Worm (Caenorhabditis elegans) whole organism, young adult: ENCODE results near the gene srt-39.
A peak's percentile ranks its signal among the peaks of the same experiment; 100 is the strongest.

Experiments
- B0336.3 ChIP-seq: fragments of 200-800 bp; sonication (Bioruptor generic); IDR thresholded peaks from 2 replicates; pipeline ENCODE4 v1.3.6; 2022; ENCODE audit warnings: missing genetic modification characterization, missing compliant biosample characterization
- F23B12.7 ChIP-seq: sonication (generic microtip); optimal IDR thresholded peaks from 2 replicates; lab custom pipeline; 2017; ENCODE audit warnings: missing genetic modification characterization, mild to moderate bottlenecking, missing compliant biosample characterization, antibody characterized with exemption, moderate library complexity; ENCODE audit not compliant: insufficient read depth
- F49E8.2 ChIP-seq: sonication (generic microtip); optimal IDR thresholded peaks from 3 replicates; lab custom pipeline; 2017; ENCODE audit warnings: missing genetic modification characterization, mild to moderate bottlenecking, missing compliant biosample characterization, antibody characterized with exemption, moderate library complexity; ENCODE audit not compliant: insufficient read depth
- F52B5.7 ChIP-seq: sonication (generic microtip); optimal IDR thresholded peaks from 2 replicates; lab custom pipeline; 2016; ENCODE audit warnings: mild to moderate bottlenecking, missing genetic modification characterization, missing compliant biosample characterization
- F55B11.4 ChIP-seq: sonication (generic microtip); optimal IDR thresholded peaks from 2 replicates; lab custom pipeline; 2016; ENCODE audit warnings: missing compliant biosample characterization, missing genetic modification characterization, borderline replicate concordance; ENCODE audit not compliant: insufficient read depth
- Y53F4B.3 ChIP-seq: fragments of 200-800 bp; sonication (Bioruptor generic); IDR thresholded peaks from 2 replicates; pipeline ENCODE4 v1.3.6; 2022; ENCODE audit warnings: missing genetic modification reagents, missing genetic modification characterization, missing compliant biosample characterization
- Y67H2A.10 ChIP-seq: fragments of 200-800 bp; sonication (Bioruptor generic); conservative IDR thresholded peaks from 2 replicates; pipeline ENCODE4 v1.3.6; 2022; ENCODE audit warnings: missing genetic modification reagents, missing genetic modification characterization, missing compliant biosample characterization
- ama-1 ChIP-seq, 3 experiments: fragments of 150-350 bp in 1 of 3; sonication (generic microtip) in 2 of 3; optimal IDR thresholded peaks; 2 replicates each; lab custom pipeline; 2014 to 2018; ENCODE audit warnings: missing biosample characterization in 2 of 3, missing genetic modification characterization in 2 of 3, missing genetic modification reagents in 2 of 3
- athp-1 ChIP-seq: sonication (generic microtip); optimal IDR thresholded peaks from 2 replicates; lab custom pipeline; 2017; ENCODE audit warnings: mild to moderate bottlenecking, missing genetic modification characterization, missing compliant biosample characterization
- cebp-2 ChIP-seq: fragments of 200-800 bp; sonication (Bioruptor generic); IDR thresholded peaks from 2 replicates; pipeline ENCODE4 v1.3.6; 2022; ENCODE audit warnings: missing genetic modification characterization, missing compliant biosample characterization
- ceh-27 ChIP-seq: fragments of 200-800 bp; sonication (Bioruptor generic); optimal IDR thresholded peaks from 2 replicates; lab custom pipeline; 2018; ENCODE audit warnings: mild to moderate bottlenecking, missing genetic modification characterization, moderate library complexity, missing compliant biosample characterization
- ceh-40 ChIP-seq: fragments of 200-800 bp; sonication (Bioruptor generic); IDR thresholded peaks from 2 replicates; pipeline ENCODE4 v1.3.6; 2022; ENCODE audit warnings: missing genetic modification characterization, missing compliant biosample characterization
- ceh-58 ChIP-seq: fragments of 200-800 bp; sonication (Bioruptor generic); IDR thresholded peaks from 2 replicates; pipeline ENCODE4 v1.3.6; 2022; ENCODE audit warnings: missing genetic modification characterization, missing compliant biosample characterization
- dpl-1 ChIP-seq: fragments of 150-350 bp; optimal IDR thresholded peaks from 2 replicates; lab custom pipeline; 2014; ENCODE audit warnings: missing biosample characterization, missing genetic modification reagents, missing genetic modification characterization
- egl-44 ChIP-seq: fragments of 200-800 bp; sonication (Bioruptor generic); IDR thresholded peaks from 2 replicates; pipeline ENCODE4 v1.3.6; 2022; ENCODE audit warnings: missing genetic modification reagents, missing genetic modification characterization, missing compliant biosample characterization
- egrh-3 ChIP-seq: fragments of 200-800 bp; sonication (Bioruptor generic); IDR thresholded peaks from 2 replicates; pipeline ENCODE4 v1.3.6; 2022; ENCODE audit warnings: missing genetic modification reagents, missing genetic modification characterization, missing compliant biosample characterization
- gei-17 ChIP-seq: fragments of 200-800 bp; sonication (Bioruptor generic); optimal IDR thresholded peaks from 2 replicates; lab custom pipeline; 2018; ENCODE audit warnings: mild to moderate bottlenecking, missing genetic modification characterization, missing compliant biosample characterization
- him-1 ChIP-seq: sonication (generic microtip); optimal IDR thresholded peaks from 2 replicates; lab custom pipeline; 2016; ENCODE audit warnings: missing genotype, missing genetic modification reagents, missing genetic modification characterization, missing compliant biosample characterization
- hmg-1.2 ChIP-seq: fragments of 200-800 bp; sonication (Bioruptor generic); IDR thresholded peaks from 2 replicates; pipeline ENCODE4 v1.3.6; 2022; ENCODE audit warnings: missing genetic modification reagents, missing genetic modification characterization, missing compliant biosample characterization
- hrde-1 ChIP-seq: sonication (generic microtip); optimal IDR thresholded peaks from 2 replicates; lab custom pipeline; 2016; ENCODE audit warnings: missing genetic modification characterization, mild to moderate bottlenecking, missing compliant biosample characterization, moderate library complexity, missing genotype, missing genetic modification reagents, borderline replicate concordance
- lir-1 ChIP-seq: fragments of 200-800 bp; sonication (Bioruptor generic); conservative IDR thresholded peaks from 2 replicates; pipeline ENCODE4 v1.3.6; 2022; ENCODE audit warnings: missing genetic modification reagents, missing genetic modification characterization, missing compliant biosample characterization
- lsy-27 ChIP-seq: sonication (generic microtip); optimal IDR thresholded peaks from 2 replicates; lab custom pipeline; 2017; ENCODE audit warnings: missing genetic modification characterization, mild to moderate bottlenecking, missing compliant biosample characterization, antibody characterized with exemption, missing genotype, borderline replicate concordance; ENCODE audit not compliant: insufficient read depth
- madf-3 ChIP-seq: fragments of 200-800 bp; sonication (Bioruptor generic); IDR thresholded peaks from 2 replicates; pipeline ENCODE4 v1.3.6; 2022; ENCODE audit warnings: missing genetic modification reagents, missing genetic modification characterization, missing compliant biosample characterization
- madf-8 ChIP-seq: fragments of 200-800 bp; sonication (Bioruptor generic); conservative IDR thresholded peaks from 2 replicates; pipeline ENCODE4 v1.3.6; 2022; ENCODE audit warnings: missing genetic modification reagents, missing genetic modification characterization, missing compliant biosample characterization
- nhr-80 ChIP-seq: sonication (generic microtip); optimal IDR thresholded peaks from 2 replicates; lab custom pipeline; 2016; ENCODE audit warnings: missing genetic modification characterization, missing compliant biosample characterization
- nhr-90 ChIP-seq: sonication (generic microtip); optimal IDR thresholded peaks from 2 replicates; lab custom pipeline; 2016; ENCODE audit warnings: missing genotype, mild to moderate bottlenecking, missing genetic modification characterization, missing compliant biosample characterization
- rpc-1 ChIP-seq, 2 experiments: fragments of 150-350 bp in 1 of 2; sonication (generic microtip) in 1 of 2; optimal IDR thresholded peaks; 2 replicates each; lab custom pipeline; 2014 to 2018; ENCODE audit warnings: missing biosample characterization in 1 of 2, missing genetic modification characterization in 1 of 2, missing genetic modification reagents in 1 of 2, missing genotype in 1 of 2
- sea-2 ChIP-seq: fragments of 200-800 bp; sonication (Bioruptor generic); IDR thresholded peaks from 2 replicates; pipeline ENCODE4 v1.3.6; 2022; ENCODE audit warnings: missing genetic modification characterization, missing compliant biosample characterization
- snpc-1.3 ChIP-seq: sonication (generic microtip); optimal IDR thresholded peaks from 2 replicates; lab custom pipeline; 2017; ENCODE audit warnings: missing genetic modification characterization, mild to moderate bottlenecking, missing compliant biosample characterization, antibody characterized with exemption, moderate library complexity, missing genotype, missing genetic modification reagents; ENCODE audit not compliant: insufficient read depth
- snpc-3.4 ChIP-seq: sonication (generic microtip); optimal IDR thresholded peaks from 2 replicates; lab custom pipeline; 2017; ENCODE audit warnings: missing genetic modification characterization, mild to moderate bottlenecking, missing compliant biosample characterization, antibody characterized with exemption, moderate library complexity, missing genotype, missing genetic modification reagents
- xnd-1 ChIP-seq: sonication (generic microtip); optimal IDR thresholded peaks from 2 replicates; lab custom pipeline; 2016; ENCODE audit warnings: missing genotype, missing genetic modification reagents, missing genetic modification characterization, missing compliant biosample characterization
- zim-3 ChIP-seq: sonication (generic microtip); optimal IDR thresholded peaks from 2 replicates; lab custom pipeline; 2017; ENCODE audit warnings: mild to moderate bottlenecking, missing genetic modification characterization, moderate library complexity, missing compliant biosample characterization
- ztf-22 ChIP-seq: fragments of 200-800 bp; sonication (Bioruptor generic); optimal IDR thresholded peaks from 2 replicates; lab custom pipeline; 2018; ENCODE audit warnings: mild to moderate bottlenecking, missing genetic modification characterization, moderate library complexity, missing compliant biosample characterization
- ztf-28 ChIP-seq: fragments of 200-800 bp; sonication (Bioruptor generic); IDR thresholded peaks from 2 replicates; pipeline ENCODE4 v1.3.6; 2022; ENCODE audit warnings: missing genetic modification reagents, missing genetic modification characterization, missing compliant biosample characterization
- ztf-3 ChIP-seq: fragments of 200-800 bp; sonication (Bioruptor generic); optimal IDR thresholded peaks from 2 replicates; lab custom pipeline; 2018; ENCODE audit warnings: mild to moderate bottlenecking, missing genetic modification characterization, missing compliant biosample characterization

Gene srt-39

ce11 chrV:12525526-12525925, 40.8 kb downstream of the srt-39 start, which contains the start of gene dyf-4:
TSS of gene dyf-4 (minus strand) at chrV:12525738.
- no peak for TF ChIP-seq ztf-22 (GFP tag; lab: Kevin White, UChicago)
- TF ChIP-seq F23B12.7 (tag; lab: Kevin White, UChicago) = no peak
- no peak for TF ChIP-seq gei-17 (GFP tag; lab: Kevin White, UChicago)
- TF ChIP-seq lir-1 (GFP tag; lab: Robert Waterston, UW) = no peak
- TF ChIP-seq athp-1 = no peak
- no peak for TF ChIP-seq ztf-28 (GFP tag; lab: Robert Waterston, UW)
- no peak for TF ChIP-seq lsy-27
- no peak for TF ChIP-seq snpc-1.3 (tag; lab: Kevin White, UChicago)
- no peak for TF ChIP-seq ceh-40 (GFP tag; lab: Robert Waterston, UW)
- no peak for TF ChIP-seq dpl-1 (GFP tag; lab: Kevin White, UChicago)

DNA sequence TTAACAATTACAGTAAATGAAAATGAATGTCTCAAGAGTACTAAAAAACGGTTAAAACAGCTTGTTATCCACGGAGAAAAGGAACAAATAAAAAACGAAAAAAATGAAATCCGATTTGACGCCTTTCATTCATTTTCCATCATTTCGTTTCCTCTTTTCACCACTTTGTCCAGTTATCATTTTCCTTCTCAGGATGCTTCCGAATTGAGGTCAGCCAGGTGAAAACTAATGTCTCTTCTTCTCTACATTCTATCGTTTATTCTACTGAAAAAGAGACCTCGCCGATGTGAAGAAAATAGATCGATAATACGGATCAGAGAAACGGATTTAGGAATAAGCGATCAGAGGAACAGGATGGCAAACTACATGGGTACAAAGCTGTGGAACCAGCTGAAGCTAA, 41.4 kb downstream of the srt-39 start:
- no peak for TF ChIP-seq F49E8.2 (tag; lab: Kevin White, UChicago)
- no peak for TF ChIP-seq egrh-3
- no peak for TF ChIP-seq him-1 (tag; lab: Kevin White, UChicago)
- TF ChIP-seq athp-1 = no peak
- no peak for TF ChIP-seq madf-3
- TF ChIP-seq ztf-3 (GFP tag; lab: Kevin White, UChicago) = no peak
- TF ChIP-seq sea-2 (GFP tag; lab: Robert Waterston, UW) = no peak
- TF ChIP-seq F55B11.4 (tag; lab: Kevin White, UChicago) = no peak
- no peak for TF ChIP-seq snpc-3.4
- no peak for TF ChIP-seq Y53F4B.3
- no peak for TF ChIP-seq ama-1 (optimal IDR thresholded peaks at IDR 0.05; lab: Kevin White, UChicago)
- no peak for TF ChIP-seq ama-1 (GFP tag; optimal IDR thresholded peaks at IDR 0.05; lab: Kevin White, UChicago)
- TF ChIP-seq F23B12.7 (tag; lab: Kevin White, UChicago) = no peak
- no peak for TF ChIP-seq F52B5.7 (tag; lab: Kevin White, UChicago)
- TF ChIP-seq Y67H2A.10 (GFP tag; lab: Robert Waterston, UW) = no peak
- TF ChIP-seq cebp-2 (GFP tag; lab: Robert Waterston, UW) = no peak
- TF ChIP-seq rpc-1 (optimal IDR thresholded peaks at IDR 0.05; lab: Kevin White, UChicago) = no peak
- TF ChIP-seq rpc-1 (tag; optimal IDR thresholded peaks at IDR 0.05; lab: Kevin White, UChicago) = no peak
- no peak for TF ChIP-seq B0336.3 (GFP tag; lab: Robert Waterston, UW)
- TF ChIP-seq xnd-1 (tag; lab: Kevin White, UChicago) = no peak
- TF ChIP-seq zim-3 (tag; lab: Kevin White, UChicago) = no peak

DNA sequence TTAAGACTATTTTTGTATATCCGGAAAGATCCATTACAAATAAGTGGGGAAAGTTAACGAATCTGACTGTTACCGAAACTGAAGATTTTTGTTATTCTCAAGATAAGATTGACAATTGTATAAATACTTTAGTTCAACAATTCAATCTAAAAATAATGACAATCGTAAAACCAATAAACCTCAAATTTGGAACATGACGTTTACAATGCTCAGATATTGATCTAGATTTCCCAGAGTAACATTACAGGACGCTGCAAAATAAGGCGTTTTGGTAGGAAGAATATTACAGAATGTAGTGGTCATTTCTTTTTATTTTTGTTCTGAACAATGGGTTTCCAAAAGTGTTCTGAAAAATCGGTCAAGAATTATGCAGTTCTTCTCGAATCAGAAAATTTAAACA, 42.1 kb downstream of the srt-39 start, which contains the start of gene F45D3.1:
TSS of gene F45D3.1 (plus strand) at position 301 of the 400 bp plus-strand sequence.
- TF ChIP-seq ceh-58 (GFP tag; lab: Robert Waterston, UW) = no peak
- no peak for TF ChIP-seq nhr-90 (tag; lab: Kevin White, UChicago)
- no peak for TF ChIP-seq F23B12.7 (tag; lab: Kevin White, UChicago)
- no peak for TF ChIP-seq madf-8 (GFP tag; lab: Robert Waterston, UW)
- TF ChIP-seq egl-44 (GFP tag; lab: Robert Waterston, UW) = no peak
- no peak for TF ChIP-seq hrde-1 (tag; lab: Kevin White, UChicago)

ce11 chrV:12528919-12529318, 44.2 kb downstream of the srt-39 start:
- TF ChIP-seq hmg-1.2 (GFP tag; lab: Robert Waterston, UW) (peak; percentile 82), snpc-1.3 (tag; lab: Kevin White, UChicago) (no peak), nhr-80 (peak; percentile 55), ceh-27 (GFP tag; lab: Kevin White, UChicago) (peak; percentile 19), ztf-28 (GFP tag; lab: Robert Waterston, UW) (no peak)
